Fruit fly (Drosophila melanogaster) whole organism, adult: ENCODE results near the gene CG31743.

Source experiments
- CG14711 ChIP-seq: fragments of 200-800 bp; sonication (Bioruptor generic); optimal IDR thresholded peaks from 2 replicates; lab custom pipeline; 2018; ENCODE audit warnings: missing biosample characterization, mild to moderate bottlenecking, missing genetic modification characterization, moderate library complexity
- CG1620 ChIP-seq: fragments of 200-800 bp; sonication (Bioruptor generic); optimal IDR thresholded peaks from 2 replicates; lab custom pipeline; 2016; ENCODE audit warnings: missing biosample characterization, missing genetic modification characterization
- CG33017 ChIP-seq: fragments of 200-800 bp; sonication (Bioruptor generic); optimal IDR thresholded peaks from 2 replicates; lab custom pipeline; 2018; ENCODE audit warnings: missing biosample characterization, mild to moderate bottlenecking, missing genetic modification characterization, moderate library complexity
- Crg-1 ChIP-seq: fragments of 200-800 bp; sonication (Bioruptor generic); optimal IDR thresholded peaks from 2 replicates; lab custom pipeline; 2016; ENCODE audit warnings: missing biosample characterization, missing genetic modification characterization
- cic ChIP-seq: fragments of 200-800 bp; sonication (Bioruptor generic); optimal IDR thresholded peaks from 2 replicates; lab custom pipeline; 2017; ENCODE audit warnings: missing biosample characterization, mild to moderate bottlenecking, missing genetic modification characterization, moderate library complexity
- cnc ChIP-seq, 2 experiments: fragments of >200 bp; optimal IDR thresholded peaks; 2 replicates each; lab custom pipeline; 2017
- ovo ChIP-seq: fragments of 200-800 bp; sonication (Bioruptor generic); optimal IDR thresholded peaks from 2 replicates; lab custom pipeline; 2016; ENCODE audit warnings: missing biosample characterization, missing genetic modification characterization
- tj ChIP-seq: fragments of 200-800 bp; sonication (Bioruptor generic); optimal IDR thresholded peaks from 3 replicates; lab custom pipeline; 2017; ENCODE audit warnings: missing biosample characterization, mild to moderate bottlenecking, missing genetic modification characterization, moderate library complexity

- TF ChIP-seq cic (GFP tag; lab: Kevin White, UChicago), result no peak
- TF ChIP-seq CG1620 (GFP tag; lab: Kevin White, UChicago), result no peak
- TF ChIP-seq CG14711, result no peak
- TF ChIP-seq Crg-1, result no peak
- no peak for TF ChIP-seq tj
- no peak for TF ChIP-seq ovo (GFP tag; lab: Kevin White, UChicago)
- no peak for TF ChIP-seq CG33017 (tag; lab: Kevin White, UChicago)
- no peak for TF ChIP-seq cnc (optimal IDR thresholded peaks at IDR 0.05; lab: Kevin White, UChicago)
Observed at dm6 chr2L:16857665-16858064, 21.7 kb upstream of the CG31743 start.
